Worm (Caenorhabditis elegans): Measurements from ENCODE around the gene B0024.15.

Gene B0024.15

ce11 chrV:10328080-10328479 lies 38.2 kb downstream of the B0024.15 start:
- TF ChIP-seq unc-130 (tag; optimal IDR thresholded peaks at IDR 0.05) (no peak), tbx-2 (tag; optimal IDR thresholded peaks at IDR 0.05) (peak; percentile 15), C04F5.9 (tag; optimal IDR thresholded peaks at IDR 0.05) (no peak), fkh-8 (tag; optimal IDR thresholded peaks at IDR 0.05) (no peak), nhr-28 (tag; optimal IDR thresholded peaks at IDR 0.05) (no peak), aha-1 (tag; optimal IDR thresholded peaks at IDR 0.05) (no peak), unc-86 (tag; optimal IDR thresholded peaks at IDR 0.05) (no peak), egl-13 (tag; optimal IDR thresholded peaks at IDR 0.05) (no peak), mep-1 (tag; optimal IDR thresholded peaks at IDR 0.05) (no peak), sptf-1 (tag; optimal IDR thresholded peaks at IDR 0.05) (no peak), alr-1 (tag; optimal IDR thresholded peaks at IDR 0.05; ENCODE audit: borderline replicate concordance) (no peak), lin-14 (GFP tag; optimal IDR thresholded peaks at IDR 0.05) (peak; percentile 16), lin-35 (GFP tag; optimal IDR thresholded peaks at IDR 0.05) (no peak), ets-5 (GFP tag; IDR thresholded peaks at IDR 0.05) (no peak)

DNA sequence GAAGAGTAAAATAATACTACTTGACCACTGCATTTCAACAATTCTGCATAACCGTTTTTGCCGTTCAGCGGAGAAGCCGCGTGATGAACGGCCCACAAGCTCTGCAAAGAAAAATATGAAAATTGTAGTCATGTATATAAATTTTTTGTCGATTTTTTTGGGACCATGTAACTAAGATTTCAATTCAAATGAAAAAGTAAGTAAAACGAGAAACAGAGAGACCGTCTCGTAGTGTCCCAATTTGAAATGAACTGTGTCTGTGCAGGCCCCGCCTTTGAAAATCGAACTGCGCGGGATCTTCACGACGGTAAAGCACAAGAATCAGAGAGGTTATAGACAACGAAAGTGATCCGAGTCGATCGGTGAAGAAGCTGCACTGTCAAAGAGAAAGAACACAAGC lies 42.2 kb downstream of the B0024.15 start, which contains the start of gene crm-1:
Gene crm-1, minus strand, starts transcription at position 101 of the 400 bp plus-strand sequence.
- TF ChIP-seq xbp-1 (tag; optimal IDR thresholded peaks at IDR 0.05) (no peak), mep-1 (tag; optimal IDR thresholded peaks at IDR 0.05) (no peak), nhr-77 (tag; optimal IDR thresholded peaks at IDR 0.05) (peak; percentile 9), tbx-2 (tag; optimal IDR thresholded peaks at IDR 0.05) (peak; percentile 15), lin-14 (GFP tag; optimal IDR thresholded peaks at IDR 0.05) (peak; percentile 1)

- TF ChIP-seq blmp-1 (tag; optimal IDR thresholded peaks at IDR 0.05) (peak; percentile 65), jun-1 (tag; optimal IDR thresholded peaks at IDR 0.05) (no peak), nhr-84 (tag; optimal IDR thresholded peaks at IDR 0.05) (no peak), aly-2 (tag; optimal IDR thresholded peaks at IDR 0.05) (no peak), nhr-85 (tag) (no peak), mef-2 (tag; optimal IDR thresholded peaks at IDR 0.05) (no peak), mdl-1 (tag; optimal IDR thresholded peaks at IDR 0.05) (no peak), efl-1 (optimal IDR thresholded peaks at IDR 0.05) (no peak), efl-1 (GFP tag; optimal IDR thresholded peaks at IDR 0.05 in 1 of 2) (peak in 1 of 2 experiments; percentile 8), lin-39 (tag; optimal IDR thresholded peaks at IDR 0.05) (no peak), alr-1 (tag; optimal IDR thresholded peaks at IDR 0.05; ENCODE audit: borderline replicate concordance) (no peak)
Measured at ce11 chrV:10333843-10334242, 44.0 kb downstream of the B0024.15 start.

DNA sequence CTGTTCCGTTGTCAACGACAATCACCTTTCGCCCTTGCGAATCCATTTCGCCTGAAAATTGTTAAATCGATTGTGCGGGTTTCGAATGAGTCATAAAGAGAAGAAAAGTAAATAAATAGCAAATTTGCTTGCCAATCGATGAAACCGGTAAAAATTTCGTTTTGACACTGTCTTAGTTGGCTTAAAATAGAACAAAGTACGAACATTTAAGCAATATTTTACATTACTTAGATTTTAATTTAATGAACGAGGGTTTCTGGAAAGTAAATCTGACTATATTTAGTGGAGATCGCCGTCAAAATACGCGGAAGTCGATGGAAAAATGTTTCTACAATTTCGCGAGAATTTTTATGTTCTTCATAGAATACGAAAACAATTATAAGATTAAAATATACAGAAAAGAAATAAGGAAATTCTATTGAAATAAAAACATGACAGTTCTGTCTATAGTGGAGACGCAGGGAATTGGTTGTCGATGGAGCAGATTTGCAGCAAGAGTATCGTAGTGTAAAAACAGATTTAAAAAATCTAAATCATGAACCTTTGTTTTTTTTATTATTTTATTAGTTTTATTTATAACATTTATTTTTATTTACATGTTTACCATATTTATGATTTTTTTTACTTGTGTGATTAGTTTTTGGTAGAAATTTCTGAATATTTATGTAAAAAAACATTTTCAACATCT lies 48.6 kb downstream of the B0024.15 start, which contains the start of gene arx-2:
Gene arx-2, minus strand, starts transcription at position 51 of the 688 bp plus-strand sequence.
- TF ChIP-seq ceh-63 (GFP tag; optimal IDR thresholded peaks at IDR 0.05): no peak
- TF ChIP-seq sptf-1 (tag; optimal IDR thresholded peaks at IDR 0.05): no peak
- no peak for TF ChIP-seq nhr-28 (tag; optimal IDR thresholded peaks at IDR 0.05)
- TF ChIP-seq lin-14 (GFP tag; optimal IDR thresholded peaks at IDR 0.05): peak; percentile 53
- no peak for TF ChIP-seq aha-1 (tag; optimal IDR thresholded peaks at IDR 0.05)
- peak; percentile 25 for TF ChIP-seq nhr-20 (tag; optimal IDR thresholded peaks at IDR 0.05)
- peak; percentile 16 for TF ChIP-seq nhr-85 (tag)
- peak in 1 of 6 experiments; percentile 26 for TF ChIP-seq elt-3 (tag; optimal IDR thresholded peaks at IDR 0.05)
- TF ChIP-seq C04F5.9 (tag; optimal IDR thresholded peaks at IDR 0.05): no peak
- no peak for TF ChIP-seq xbp-1 (tag; optimal IDR thresholded peaks at IDR 0.05)
- TF ChIP-seq pag-3 (tag; optimal IDR thresholded peaks at IDR 0.05; ENCODE audit: borderline replicate concordance, insufficient read depth): no peak
- TF ChIP-seq nhr-47 (tag; optimal IDR thresholded peaks at IDR 0.05): peak; percentile 12
- no peak for TF ChIP-seq unc-98 (GFP tag; IDR thresholded peaks at IDR 0.05)
- peak; percentile 32 to 68 for TF ChIP-seq lsy-2 (tag; optimal IDR thresholded peaks at IDR 0.05)
- peak in 1 of 3 experiments; percentile 30 for TF ChIP-seq ceh-82 (tag; optimal IDR thresholded peaks at IDR 0.05)
- TF ChIP-seq nhr-71 (tag; optimal IDR thresholded peaks at IDR 0.05): peak; percentile 31
- peak; percentile 59 for TF ChIP-seq unc-130 (tag; optimal IDR thresholded peaks at IDR 0.05)
- TF ChIP-seq lin-15B (tag; optimal IDR thresholded peaks at IDR 0.05): peak; percentile 54
- peak; percentile 68 for TF ChIP-seq C16A3.4 (tag; optimal IDR thresholded peaks at IDR 0.05)
- peak; percentile 58 for TF ChIP-seq mep-1 (tag; optimal IDR thresholded peaks at IDR 0.05)
- TF ChIP-seq zag-1 (tag; optimal IDR thresholded peaks at IDR 0.05): no peak
- peak; percentile 64 for TF ChIP-seq blmp-1 (tag; optimal IDR thresholded peaks at IDR 0.05)
- peak; percentile 61 for TF ChIP-seq skn-1 (tag; optimal IDR thresholded peaks at IDR 0.05)
- TF ChIP-seq snu-23 (GFP tag; optimal IDR thresholded peaks at IDR 0.05): peak; percentile 36
- no peak for TF ChIP-seq fos-1 (tag; optimal IDR thresholded peaks at IDR 0.05)
- peak in 1 of 3 experiments; percentile 64 for TF ChIP-seq dpl-1 (GFP tag; optimal IDR thresholded peaks at IDR 0.05)
- TF ChIP-seq lin-13 (GFP tag; optimal IDR thresholded peaks at IDR 0.05): peak; percentile 6
- TF ChIP-seq unc-86 (tag; optimal IDR thresholded peaks at IDR 0.05): no peak
- TF ChIP-seq rnt-1 (tag; optimal IDR thresholded peaks at IDR 0.05): peak; percentile 16
- peak; percentile 32 to 39 for TF ChIP-seq lin-35 (GFP tag; optimal IDR thresholded peaks at IDR 0.05)
- peak; percentile 40 to 44 for TF ChIP-seq efl-1 (optimal IDR thresholded peaks at IDR 0.05)
- peak; percentile 49 to 85 for TF ChIP-seq efl-1 (GFP tag; optimal IDR thresholded peaks at IDR 0.05 in 1 of 2)
